Worm (Caenorhabditis elegans) whole organism, L4 larva: ENCODE measurements around the gene R05G6.5.

ENCODE experiments used
- F10B5.3 ChIP-seq: sonication (generic microtip); optimal IDR thresholded peaks from 2 replicates; lab custom pipeline; 2016; ENCODE audit warnings: mild to moderate bottlenecking, missing genetic modification characterization, missing compliant biosample characterization
- F26F4.8 ChIP-seq: fragments of 200-800 bp; sonication (Bioruptor generic); conservative IDR thresholded peaks from 2 replicates; pipeline ENCODE4 v1.3.6; 2022; ENCODE audit warnings: missing genetic modification characterization, missing compliant biosample characterization
- F37D6.2 ChIP-seq: sonication (generic microtip); optimal IDR thresholded peaks from 2 replicates; lab custom pipeline; 2016; ENCODE audit warnings: mild to moderate bottlenecking, missing genetic modification characterization, missing compliant biosample characterization
- ZK337.2 ChIP-seq: fragments of 200-800 bp; sonication (Bioruptor generic); IDR thresholded peaks from 2 replicates; pipeline ENCODE4 v1.3.6; 2022; ENCODE audit warnings: missing genetic modification reagents, missing genetic modification characterization, missing compliant biosample characterization
- ZK546.5 ChIP-seq, 2 experiments: sonication (generic microtip); optimal IDR thresholded peaks; 2 replicates each; lab custom pipeline; 2017; ENCODE audit warnings: missing biosample characterization in 2 of 2, missing genetic modification characterization in 2 of 2
- aha-1 ChIP-seq: fragments of 150-350 bp; peaks from one replicate; lab custom pipeline; 2014; ENCODE audit warnings: missing biosample characterization, missing genetic modification characterization
- ama-1 ChIP-seq: fragments of 150-350 bp; optimal IDR thresholded peaks from 2 replicates; lab custom pipeline; 2014; ENCODE audit warnings: inconsistent platforms, mixed read lengths
- attf-4 ChIP-seq: sonication (generic microtip); optimal IDR thresholded peaks from 3 replicates; lab custom pipeline; 2017; ENCODE audit warnings: missing biosample characterization, missing genetic modification characterization
- ceh-20 ChIP-seq: fragments of 200-800 bp; sonication (Bioruptor generic); IDR thresholded peaks from 2 replicates; pipeline ENCODE4 v1.3.6; 2022; ENCODE audit warnings: missing genetic modification reagents, missing genetic modification characterization, missing compliant biosample characterization
- ceh-44 ChIP-seq: fragments of 200-800 bp; sonication (Bioruptor generic); IDR thresholded peaks from 2 replicates; pipeline ENCODE4 v1.3.6; 2022; ENCODE audit warnings: missing genetic modification reagents, missing genetic modification characterization, missing compliant biosample characterization
- ceh-62 ChIP-seq: sonication (generic microtip); optimal IDR thresholded peaks from 2 replicates; lab custom pipeline; 2017; ENCODE audit warnings: missing biosample characterization, missing genetic modification characterization
- ceh-82 ChIP-seq: sonication (generic microtip); optimal IDR thresholded peaks from 2 replicates; lab custom pipeline; 2017; ENCODE audit warnings: missing biosample characterization, missing genetic modification characterization
- cey-2 ChIP-seq: sonication (generic microtip); optimal IDR thresholded peaks from 3 replicates; lab custom pipeline; 2017; ENCODE audit warnings: missing genetic modification characterization, mild to moderate bottlenecking, missing compliant biosample characterization, antibody characterized with exemption, borderline replicate concordance; ENCODE audit not compliant: insufficient read depth
- daf-8 ChIP-seq: fragments of 200-800 bp; sonication (Bioruptor generic); IDR thresholded peaks from 2 replicates; pipeline ENCODE4 v1.3.6; 2022; ENCODE audit warnings: missing genetic modification characterization, missing compliant biosample characterization
- dmd-6 ChIP-seq: fragments of 200-800 bp; sonication (Bioruptor generic); IDR thresholded peaks from 2 replicates; pipeline ENCODE4 v1.3.6; 2022; ENCODE audit warnings: missing genetic modification reagents, missing genetic modification characterization, missing compliant biosample characterization
- dmd-9 ChIP-seq: fragments of 200-800 bp; sonication (Bioruptor generic); IDR thresholded peaks from 2 replicates; pipeline ENCODE4 v1.3.6; 2022; ENCODE audit warnings: missing genetic modification reagents, missing genetic modification characterization, missing compliant biosample characterization
- dpl-1 ChIP-seq: fragments of 150-350 bp; optimal IDR thresholded peaks from 2 replicates; lab custom pipeline; 2014; ENCODE audit warnings: missing biosample characterization, missing genetic modification reagents, missing genetic modification characterization
- egl-43 ChIP-seq: fragments of 200-800 bp; sonication (Bioruptor generic); IDR thresholded peaks from 2 replicates; pipeline ENCODE4 v1.3.6; 2022; ENCODE audit warnings: missing genetic modification reagents, missing genetic modification characterization, missing compliant biosample characterization
- fkh-10 ChIP-seq: fragments of 150-350 bp; optimal IDR thresholded peaks from 2 replicates; lab custom pipeline; 2014; ENCODE audit warnings: missing biosample characterization, missing genetic modification reagents, missing genetic modification characterization
- fos-1 ChIP-seq: fragments of 150-350 bp; optimal IDR thresholded peaks from 2 replicates; lab custom pipeline; 2014; ENCODE audit warnings: missing biosample characterization, missing genetic modification characterization
- gei-8 ChIP-seq: fragments of 200-800 bp; sonication (Bioruptor generic); optimal IDR thresholded peaks from 2 replicates; lab custom pipeline; 2018; ENCODE audit warnings: mild to moderate bottlenecking, missing genetic modification characterization, missing compliant biosample characterization
- hlh-11 ChIP-seq: fragments of 200-800 bp; sonication (Bioruptor generic); optimal IDR thresholded peaks from 2 replicates; lab custom pipeline; 2018; ENCODE audit warnings: mild to moderate bottlenecking, missing genetic modification characterization, missing compliant biosample characterization
- lim-7 ChIP-seq: fragments of 200-800 bp; sonication (Bioruptor generic); IDR thresholded peaks from 2 replicates; pipeline ENCODE4 v1.3.6; 2022; ENCODE audit warnings: missing genetic modification characterization, missing compliant biosample characterization
- lin-1 ChIP-seq: fragments of 200-800 bp; sonication (Bioruptor generic); IDR thresholded peaks from 2 replicates; pipeline ENCODE4 v1.3.6; 2022; ENCODE audit warnings: missing genetic modification reagents, missing genetic modification characterization, missing compliant biosample characterization
- lin-15B ChIP-seq: fragments of 150-350 bp; sonication (generic microtip); optimal IDR thresholded peaks from 3 replicates; lab custom pipeline; 2014; ENCODE audit warnings: missing biosample characterization, missing genetic modification characterization
- lin-38 ChIP-seq: fragments of 200-800 bp; sonication (Bioruptor generic); IDR thresholded peaks from 2 replicates; pipeline ENCODE4 v1.3.6; 2022; ENCODE audit warnings: missing genetic modification reagents, missing genetic modification characterization, missing compliant biosample characterization
- lsy-2 ChIP-seq, 2 experiments: fragments of 150-350 bp in 1 of 2; sonication (generic microtip) in 1 of 2; optimal IDR thresholded peaks; 2 replicates each; lab custom pipeline; 2014 to 2017; ENCODE audit warnings: missing biosample characterization in 2 of 2, missing genetic modification characterization in 2 of 2
- madf-9 ChIP-seq: fragments of 200-800 bp; sonication (Bioruptor generic); conservative IDR thresholded peaks from 2 replicates; pipeline ENCODE4 v1.3.6; 2022; ENCODE audit warnings: missing genetic modification reagents, missing genetic modification characterization, missing compliant biosample characterization
- mdt-29 ChIP-seq: fragments of 200-800 bp; sonication (Bioruptor generic); IDR thresholded peaks from 2 replicates; pipeline ENCODE4 v1.3.6; 2022; ENCODE audit warnings: missing genetic modification reagents, missing genetic modification characterization, missing compliant biosample characterization
- mes-2 ChIP-seq: sonication (generic microtip); optimal IDR thresholded peaks from 2 replicates; lab custom pipeline; 2016; ENCODE audit warnings: missing genotype, mild to moderate bottlenecking, missing genetic modification characterization, missing compliant biosample characterization; ENCODE audit not compliant: poor library complexity, severe bottlenecking
- nhr-102 ChIP-seq: sonication (generic microtip); optimal IDR thresholded peaks from 2 replicates; lab custom pipeline; 2016; ENCODE audit warnings: mild to moderate bottlenecking, missing genetic modification characterization, moderate library complexity, missing compliant biosample characterization
- nhr-111 ChIP-seq: fragments of 200-800 bp; sonication (Bioruptor generic); optimal IDR thresholded peaks from 2 replicates; lab custom pipeline; 2018; ENCODE audit warnings: mild to moderate bottlenecking, missing genetic modification characterization, missing compliant biosample characterization
- nhr-237 ChIP-seq: sonication (generic microtip); optimal IDR thresholded peaks from 2 replicates; lab custom pipeline; 2017; ENCODE audit warnings: missing biosample characterization, missing genetic modification characterization
- nhr-41 ChIP-seq: fragments of 200-800 bp; sonication (Bioruptor generic); IDR thresholded peaks from 2 replicates; pipeline ENCODE4 v1.3.6; 2022; ENCODE audit warnings: missing genetic modification reagents, missing genetic modification characterization, missing compliant biosample characterization
- nhr-42 ChIP-seq: fragments of 200-800 bp; sonication (Bioruptor generic); IDR thresholded peaks from 2 replicates; pipeline ENCODE4 v1.3.6; 2022; ENCODE audit warnings: missing genetic modification characterization, missing compliant biosample characterization
- nhr-6 ChIP-seq: fragments of 150-350 bp; optimal IDR thresholded peaks from 2 replicates; lab custom pipeline; 2014; ENCODE audit warnings: missing biosample characterization, missing genetic modification characterization
- nhr-77 ChIP-seq: fragments of 150-350 bp; optimal IDR thresholded peaks from 2 replicates; lab custom pipeline; 2014; ENCODE audit warnings: missing biosample characterization, missing genetic modification characterization
- pha-4 ChIP-seq, 2 experiments: fragments of 150-350 bp in 1 of 2; fragments of 200-800 bp in 1 of 2; sonication (Bioruptor generic) in 1 of 2; IDR thresholded peaks in 1 of 2; optimal IDR thresholded peaks in 1 of 2; 2 replicates each; pipeline versions ENCODE4 v1.3.6 to Lab custom; 2014 to 2022; ENCODE audit warnings: missing genetic modification characterization in 2 of 2, missing genetic modification reagents in 2 of 2, missing biosample characterization in 1 of 2, missing compliant biosample characterization in 1 of 2
- php-3 ChIP-seq: fragments of 200-800 bp; sonication (Bioruptor generic); IDR thresholded peaks from 2 replicates; pipeline ENCODE4 v1.3.6; 2022; ENCODE audit warnings: missing genetic modification reagents, missing genetic modification characterization, missing compliant biosample characterization
- rbr-2 ChIP-seq: sonication (generic microtip); optimal IDR thresholded peaks from 2 replicates; lab custom pipeline; 2016; ENCODE audit warnings: missing genotype, missing genetic modification characterization, missing compliant biosample characterization
- saeg-2 ChIP-seq: fragments of 200-800 bp; sonication (Bioruptor generic); IDR thresholded peaks from 2 replicates; pipeline ENCODE4 v1.3.6; 2022; ENCODE audit warnings: missing genetic modification reagents, missing genetic modification characterization, missing compliant biosample characterization
- set-16 ChIP-seq: fragments of 200-800 bp; sonication (Bioruptor generic); IDR thresholded peaks from 2 replicates; pipeline ENCODE4 v1.3.6; 2022; ENCODE audit warnings: missing genetic modification reagents, missing genetic modification characterization, missing compliant biosample characterization
- skn-1 ChIP-seq: fragments of 150-350 bp; optimal IDR thresholded peaks from 2 replicates; lab custom pipeline; 2014; ENCODE audit warnings: missing biosample characterization, missing genetic modification characterization
- snpc-1.2 ChIP-seq: fragments of 200-800 bp; sonication (Bioruptor generic); IDR thresholded peaks from 2 replicates; pipeline ENCODE4 v1.3.6; 2022; ENCODE audit warnings: missing genetic modification reagents, missing genetic modification characterization, missing compliant biosample characterization
- vab-7 ChIP-seq: fragments of 200-800 bp; sonication (Bioruptor generic); IDR thresholded peaks from 2 replicates; pipeline ENCODE4 v1.3.6; 2022; ENCODE audit warnings: missing genetic modification reagents, missing genetic modification characterization, missing compliant biosample characterization
- ztf-7 ChIP-seq: fragments of 150-350 bp; optimal IDR thresholded peaks from 2 replicates; lab custom pipeline; 2014; ENCODE audit warnings: missing biosample characterization, missing genetic modification characterization

The R05G6.5 gene

ce11 chrIV:7505866-7506488 lies 2.2 kb upstream of the R05G6.5 start (continued):
- no peak for TF ChIP-seq lim-7 (GFP tag; lab: Robert Waterston, UW)
- TF ChIP-seq daf-8 (GFP tag; lab: Robert Waterston, UW): 0 out of 2 replicates have a peak, but pooled peaks have one; percentile 41
- TF ChIP-seq nhr-77: peak; percentile 9
- TF ChIP-seq lsy-2 (tag; optimal IDR thresholded peaks at IDR 0.05; lab: Kevin White, UChicago): peak in 1 of 2 experiments; percentile 32
- no peak for TF ChIP-seq nhr-6 (tag; lab: Kevin White, UChicago)
- peak; percentile 71 for TF ChIP-seq snpc-1.2 (GFP tag; lab: Robert Waterston, UW)
- TF ChIP-seq nhr-42 (GFP tag; lab: Robert Waterston, UW): no peak
- TF ChIP-seq ceh-20 (GFP tag; lab: Robert Waterston, UW): no peak
- TF ChIP-seq gei-8 (GFP tag; lab: Kevin White, UChicago): no peak
- 0 out of 2 replicates have a peak, but pooled peaks have one; percentile 12 for TF ChIP-seq F26F4.8 (GFP tag; lab: Robert Waterston, UW)
- no peak for TF ChIP-seq lin-1
- TF ChIP-seq mdt-29 (GFP tag; lab: Robert Waterston, UW): no peak; the same call in 1 of the 2 replicates
- TF ChIP-seq fos-1 (tag; lab: Kevin White, UChicago): no peak
- TF ChIP-seq hlh-11: peak; percentile 29
- peak; percentile 91 for TF ChIP-seq ama-1 (lab: Kevin White, UChicago)
- no peak for TF ChIP-seq lin-15B
- no peak for TF ChIP-seq ceh-62 (tag; lab: Kevin White, UChicago)
- TF ChIP-seq ZK337.2 (GFP tag; lab: Robert Waterston, UW): no peak; the same call in 1 of the 2 replicates
- TF ChIP-seq madf-9 (GFP tag; lab: Robert Waterston, UW): no peak
- no peak for TF ChIP-seq F37D6.2
- TF ChIP-seq skn-1 (tag; lab: Kevin White, UChicago): no peak
- TF ChIP-seq ceh-44 (GFP tag; lab: Robert Waterston, UW): no peak
- no peak for TF ChIP-seq vab-7 (GFP tag; lab: Robert Waterston, UW)
- no peak for TF ChIP-seq set-16 (GFP tag; lab: Robert Waterston, UW)
- peak; percentile 40 for TF ChIP-seq dmd-6 (GFP tag; lab: Robert Waterston, UW)
- TF ChIP-seq aha-1 (tag; lab: Kevin White, UChicago): peak; percentile 93
- no peak for TF ChIP-seq nhr-41

ce11 chrIV:7506711-7507110 lies 1.5 kb upstream of the R05G6.5 start:
- TF ChIP-seq dmd-9 (GFP tag; lab: Robert Waterston, UW) (0 out of 2 replicates have a peak, but pooled peaks have one; percentile 36), dpl-1 (GFP tag; lab: Kevin White, UChicago) (no peak), set-16 (GFP tag; lab: Robert Waterston, UW) (peak; percentile 36; the same call in 1 of the 2 replicates), cey-2 (no peak), lin-38 (GFP tag; lab: Robert Waterston, UW) (0 out of 2 replicates have a peak, but pooled peaks have one; percentile 11), mdt-29 (GFP tag; lab: Robert Waterston, UW) (no peak)
- TF ChIP-seq, all 104 proteins: peak for 3

DNA sequence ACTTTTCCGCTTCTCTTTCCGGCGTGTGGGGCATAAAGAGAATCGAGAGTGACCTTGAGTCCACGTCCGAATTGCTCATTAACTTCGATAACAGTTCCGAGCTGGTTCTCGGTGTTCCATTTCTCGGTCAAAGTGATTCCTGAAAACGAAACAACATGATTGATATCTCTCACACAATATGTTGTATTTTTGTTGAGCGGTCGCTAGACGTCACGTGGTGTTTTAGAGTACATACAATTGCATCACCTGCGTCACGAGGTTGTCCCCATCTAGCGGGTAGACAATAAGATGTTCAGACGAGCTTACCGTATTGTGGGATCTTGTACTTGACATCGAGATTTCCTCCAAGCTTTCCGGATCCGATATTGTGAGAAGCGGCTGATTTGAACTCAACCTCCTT lies 862 bp upstream of the R05G6.5 start:
- no peak for TF ChIP-seq nhr-102 (tag; lab: Kevin White, UChicago)
- no peak for TF ChIP-seq set-16 (GFP tag; lab: Robert Waterston, UW)
- TF ChIP-seq attf-4 (tag; lab: Kevin White, UChicago): no peak
- TF ChIP-seq nhr-111 (GFP tag; lab: Kevin White, UChicago): no peak
- no peak for TF ChIP-seq ceh-82
- TF ChIP-seq nhr-41: no peak
- TF ChIP-seq fkh-10 (GFP tag; lab: Kevin White, UChicago): no peak
- TF ChIP-seq aha-1 (tag; lab: Kevin White, UChicago): no peak
- no peak for TF ChIP-seq nhr-237 (tag; lab: Kevin White, UChicago)
- no peak for TF ChIP-seq snpc-1.2 (GFP tag; lab: Robert Waterston, UW)
- TF ChIP-seq rbr-2 (tag; lab: Kevin White, UChicago): no peak
- TF ChIP-seq dmd-9 (GFP tag; lab: Robert Waterston, UW): no peak
- no peak for TF ChIP-seq ztf-7 (tag; lab: Kevin White, UChicago)
- no peak for TF ChIP-seq ZK546.5 (tag; optimal IDR thresholded peaks at IDR 0.05; lab: Kevin White, UChicago)
- peak; percentile 24 for TF ChIP-seq nhr-77
- TF ChIP-seq daf-8 (GFP tag; lab: Robert Waterston, UW): no peak
- TF ChIP-seq saeg-2 (GFP tag; lab: Robert Waterston, UW): no peak
- no peak for TF ChIP-seq F10B5.3 (tag; lab: Kevin White, UChicago)
- TF ChIP-seq mdt-29 (GFP tag; lab: Robert Waterston, UW): no peak
- TF ChIP-seq mes-2 (tag; lab: Kevin White, UChicago): no peak
- TF ChIP-seq vab-7 (GFP tag; lab: Robert Waterston, UW): no peak
- TF ChIP-seq php-3 (GFP tag; lab: Robert Waterston, UW): no peak
- TF ChIP-seq gei-8 (GFP tag; lab: Kevin White, UChicago): no peak
- no peak for TF ChIP-seq egl-43 (GFP tag; lab: Robert Waterston, UW)
- TF ChIP-seq pha-4 (GFP tag; IDR thresholded peaks at IDR 0.05; lab: Robert Waterston, UW): no peak
- TF ChIP-seq pha-4 (tag; optimal IDR thresholded peaks at IDR 0.05; lab: Kevin White, UChicago): no peak
